Fruit fly (Drosophila melanogaster) whole organism, embryonic: ENCODE data around the gene Muc11A.

ENCODE experiments used
- CG10431 ChIP-seq: fragments of 200-800 bp; sonication (Bioruptor generic); optimal IDR thresholded peaks from 3 replicates; lab custom pipeline; 2018; ENCODE audit warnings: missing biosample characterization, mild to moderate bottlenecking, missing genetic modification characterization
- CG10462 ChIP-seq: fragments of 200-800 bp; sonication (Bioruptor generic); optimal IDR thresholded peaks from 2 replicates; lab custom pipeline; 2016; ENCODE audit warnings: missing biosample characterization, missing genetic modification characterization
- CG11093 ChIP-seq: fragments of 200-800 bp; sonication (Bioruptor generic); IDR thresholded peaks from 3 replicates; pipeline ENCODE4 v1.3.6; 2022; ENCODE audit warnings: missing biosample characterization, missing genetic modification characterization
- CG1233 ChIP-seq: fragments of 200-800 bp; sonication (Bioruptor generic); optimal IDR thresholded peaks from 4 replicates; lab custom pipeline; 2018; ENCODE audit warnings: missing biosample characterization, mild to moderate bottlenecking, missing genetic modification characterization
- CG13424 ChIP-seq: fragments of 200-800 bp; sonication (Bioruptor generic); optimal IDR thresholded peaks from 2 replicates; lab custom pipeline; 2019; ENCODE audit warnings: missing biosample characterization, mild to moderate bottlenecking, missing genetic modification characterization, moderate library complexity
- CG14441 ChIP-seq: fragments of 200-800 bp; sonication (Bioruptor generic); IDR thresholded peaks from 2 replicates; pipeline ENCODE4 v1.3.6; 2022; ENCODE audit warnings: missing biosample characterization, missing genetic modification characterization
- CG1529 ChIP-seq: fragments of 200-800 bp; sonication (Bioruptor generic); optimal IDR thresholded peaks from 3 replicates; lab custom pipeline; 2018; ENCODE audit warnings: missing biosample characterization, missing genetic modification characterization
- CG15479 ChIP-seq: fragments of 200-800 bp; sonication (Bioruptor generic); optimal IDR thresholded peaks from 3 replicates; lab custom pipeline; 2019; ENCODE audit warnings: missing biosample characterization, mild to moderate bottlenecking, missing genetic modification characterization, moderate library complexity
- CG17612 ChIP-seq: fragments of 200-800 bp; sonication (Bioruptor generic); IDR thresholded peaks from 2 replicates; pipeline ENCODE4 v1.3.6; 2022; ENCODE audit warnings: missing biosample characterization, missing genetic modification characterization
- CG2889 ChIP-seq: fragments of 200-800 bp; sonication (Bioruptor generic); IDR thresholded peaks from 3 replicates; pipeline ENCODE4 v1.3.6; 2022; ENCODE audit warnings: missing biosample characterization, missing genetic modification characterization
- CG32532 ChIP-seq: fragments of 200-800 bp; sonication (Bioruptor generic); IDR thresholded peaks from 2 replicates; pipeline ENCODE4 v1.3.6; 2022; ENCODE audit warnings: missing biosample characterization, missing genetic modification characterization
- CG43689 ChIP-seq: fragments of 200-800 bp; sonication (Bioruptor generic); IDR thresholded peaks from 2 replicates; pipeline ENCODE4 v1.3.6; 2022; ENCODE audit warnings: missing biosample characterization, missing genetic modification characterization
- CG4854 ChIP-seq: fragments of 200-800 bp; sonication (Bioruptor generic); optimal IDR thresholded peaks from 2 replicates; lab custom pipeline; 2016; ENCODE audit warnings: missing biosample characterization, missing genetic modification characterization, inconsistent platforms
- CG5245 ChIP-seq: fragments of 200-800 bp; sonication (Bioruptor generic); optimal IDR thresholded peaks from 3 replicates; lab custom pipeline; 2016; ENCODE audit warnings: missing biosample characterization, missing genetic modification characterization
- CG7987 ChIP-seq: fragments of 200-800 bp; sonication (Bioruptor generic); optimal IDR thresholded peaks from 2 replicates; lab custom pipeline; 2018; ENCODE audit warnings: missing biosample characterization, mild to moderate bottlenecking, missing genetic modification characterization, moderate library complexity
- CG9437 ChIP-seq: fragments of 200-800 bp; sonication (Bioruptor generic); optimal IDR thresholded peaks from 2 replicates; lab custom pipeline; 2018; ENCODE audit warnings: missing biosample characterization, mild to moderate bottlenecking, missing genetic modification characterization
- Ets65A ChIP-seq: fragments of 200-800 bp; sonication (Bioruptor generic); peaks from one replicate; lab custom pipeline; 2016; ENCODE audit warnings: missing biosample characterization, missing genetic modification characterization
- GATAe ChIP-seq: fragments of 200-800 bp; sonication (Bioruptor generic); conservative IDR thresholded peaks from 2 replicates; pipeline ENCODE4 v1.3.6; 2022; ENCODE audit warnings: missing biosample characterization, missing genetic modification characterization
- Gsc ChIP-seq: fragments of 200-800 bp; sonication (Bioruptor generic); IDR thresholded peaks from 2 replicates; pipeline ENCODE4 v1.3.6; 2022; ENCODE audit warnings: missing biosample characterization, missing genetic modification characterization
- Hsf ChIP-seq: fragments of 200-800 bp; sonication (Bioruptor generic); optimal IDR thresholded peaks from 3 replicates; lab custom pipeline; 2016; ENCODE audit warnings: missing biosample characterization, missing genetic modification characterization
- Jarid2 ChIP-seq: fragments of 200-800 bp; sonication (Bioruptor generic); optimal IDR thresholded peaks from 3 replicates; lab custom pipeline; 2017; ENCODE audit warnings: mild to moderate bottlenecking, missing biosample characterization, missing genetic modification reagents, missing genetic modification characterization
- Med ChIP-seq: fragments of 200-800 bp; sonication (Bioruptor generic); peaks from one replicate; lab custom pipeline; 2016; ENCODE audit warnings: missing biosample characterization, missing genetic modification characterization, mild to moderate bottlenecking, inconsistent platforms, moderate library complexity
- NFAT ChIP-seq: fragments of 200-800 bp; sonication (Bioruptor generic); IDR thresholded peaks from 2 replicates; pipeline ENCODE4 v1.3.6; 2022; ENCODE audit warnings: missing biosample characterization, missing genetic modification characterization
- Opbp ChIP-seq: fragments of 200-800 bp; sonication (Bioruptor generic); IDR thresholded peaks from 3 replicates; pipeline ENCODE4 v1.3.6; 2022; ENCODE audit warnings: missing biosample characterization, missing genetic modification characterization; ENCODE audit not compliant: partially characterized antibody
- Optix ChIP-seq: fragments of 200-800 bp; sonication (Bioruptor generic); IDR thresholded peaks from 3 replicates; pipeline ENCODE4 v1.3.6; 2022; ENCODE audit warnings: missing biosample characterization, missing genetic modification characterization
- Side ChIP-seq: fragments of 200-800 bp; sonication (Bioruptor generic); optimal IDR thresholded peaks from 2 replicates; lab custom pipeline; 2016; ENCODE audit warnings: missing biosample characterization, missing genetic modification characterization
- Sin3A ChIP-seq: fragments of >200 bp; optimal IDR thresholded peaks from 2 replicates; lab custom pipeline; 2018
- Six4 ChIP-seq: fragments of 200-800 bp; sonication (Bioruptor generic); optimal IDR thresholded peaks from 2 replicates; lab custom pipeline; 2016; ENCODE audit warnings: missing biosample characterization, missing genetic modification characterization
- abd-A ChIP-seq: fragments of 200-800 bp; sonication (Bioruptor generic); optimal IDR thresholded peaks from 3 replicates; lab custom pipeline; 2019; ENCODE audit warnings: missing biosample characterization, mild to moderate bottlenecking, missing genetic modification characterization, moderate library complexity
- bowl ChIP-seq: fragments of 200-800 bp; sonication (Bioruptor generic); IDR thresholded peaks from 2 replicates; pipeline ENCODE4 v1.3.6; 2022; ENCODE audit warnings: missing biosample characterization, missing genetic modification characterization
- corto ChIP-seq: fragments of 200-800 bp; sonication (Bioruptor generic); optimal IDR thresholded peaks from 2 replicates; lab custom pipeline; 2016; ENCODE audit warnings: missing biosample characterization, mild to moderate bottlenecking, missing genetic modification characterization, moderate library complexity
- crol ChIP-seq: fragments of 200-800 bp; sonication (Bioruptor generic); IDR thresholded peaks from 2 replicates; pipeline ENCODE4 v1.3.6; 2022; ENCODE audit warnings: missing biosample characterization, missing genetic modification characterization
- fru ChIP-seq: fragments of >200 bp; optimal IDR thresholded peaks from 2 replicates; lab custom pipeline; 2017
- gcm2 ChIP-seq: fragments of 200-800 bp; sonication (Bioruptor generic); optimal IDR thresholded peaks from 2 replicates; lab custom pipeline; 2016; ENCODE audit warnings: missing biosample characterization, missing genetic modification characterization
- hb ChIP-seq: fragments of 200-800 bp; sonication (Bioruptor generic); IDR thresholded peaks from 3 replicates; pipeline ENCODE4 v1.3.6; 2022; ENCODE audit warnings: missing biosample characterization, missing genetic modification characterization; ENCODE audit not compliant: partially characterized antibody
- her ChIP-seq: fragments of 200-800 bp; sonication (Bioruptor generic); optimal IDR thresholded peaks from 2 replicates; lab custom pipeline; 2016; ENCODE audit warnings: missing biosample characterization, missing genetic modification characterization
- ind ChIP-seq: fragments of 200-800 bp; sonication (Bioruptor generic); optimal IDR thresholded peaks from 3 replicates; lab custom pipeline; 2016; ENCODE audit warnings: missing biosample characterization, missing genetic modification characterization
- insv ChIP-seq, 2 experiments: fragments of 200-800 bp; sonication (Bioruptor generic); optimal IDR thresholded peaks; 3 replicates each; lab custom pipeline; 2016 to 2018; ENCODE audit warnings: missing biosample characterization in 2 of 2, missing genetic modification characterization in 2 of 2
- knrl ChIP-seq: fragments of 200-800 bp; sonication (Bioruptor generic); IDR thresholded peaks from 3 replicates; pipeline ENCODE4 v1.3.6; 2022; ENCODE audit warnings: missing biosample characterization, missing genetic modification characterization; ENCODE audit not compliant: partially characterized antibody
- nerfin-2 ChIP-seq: fragments of 200-800 bp; sonication (Bioruptor generic); IDR thresholded peaks from 2 replicates; pipeline ENCODE4 v1.3.6; 2022; ENCODE audit warnings: missing biosample characterization, missing genetic modification characterization; ENCODE audit not compliant: partially characterized antibody
- nom ChIP-seq: fragments of 200-800 bp; sonication (Bioruptor generic); optimal IDR thresholded peaks from 2 replicates; lab custom pipeline; 2017; ENCODE audit warnings: missing biosample characterization, missing genetic modification characterization, mild to moderate bottlenecking, moderate library complexity, missing genetic modification reagents
- p53 ChIP-seq: fragments of 200-800 bp; sonication (Bioruptor generic); optimal IDR thresholded peaks from 2 replicates; lab custom pipeline; 2016; ENCODE audit warnings: missing biosample characterization, missing genetic modification characterization
- pb ChIP-seq: fragments of 200-800 bp; sonication (Bioruptor generic); optimal IDR thresholded peaks from 3 replicates; lab custom pipeline; 2016; ENCODE audit warnings: missing biosample characterization, missing genetic modification characterization
- sd ChIP-seq: fragments of 200-800 bp; sonication (Bioruptor generic); optimal IDR thresholded peaks from 3 replicates; lab custom pipeline; 2018; ENCODE audit warnings: missing biosample characterization, mild to moderate bottlenecking, missing genetic modification characterization, moderate library complexity
- sens-2 ChIP-seq: fragments of 200-800 bp; sonication (Bioruptor generic); IDR thresholded peaks from 2 replicates; pipeline ENCODE4 v1.3.6; 2022; ENCODE audit warnings: missing biosample characterization, missing genetic modification characterization
- toy ChIP-seq: fragments of 200-800 bp; sonication (Bioruptor generic); IDR thresholded peaks from 2 replicates; pipeline ENCODE4 v1.3.6; 2022; ENCODE audit warnings: missing biosample characterization, missing genetic modification characterization

The Muc11A gene

dm6 chrX:12012149-12013097 is 47.2 kb upstream of the Muc11A start, which contains the start of the genes CG1492 and regucalcin (continued):
- TF ChIP-seq CG4854 (no peak), gcm2 (GFP tag; lab: Kevin White, UChicago) (no peak), Gsc (GFP tag; lab: Robert Waterston, UW) (no peak), CG10431 (GFP tag; lab: Kevin White, UChicago) (no peak), sd (no peak), abd-A (tag; lab: Kevin White, UChicago) (peak; percentile 72), sens-2 (GFP tag; lab: Robert Waterston, UW) (no peak), Ets65A (GFP tag; lab: Kevin White, UChicago) (no peak), CG10462 (GFP tag; lab: Kevin White, UChicago) (no peak), Hsf (no peak), CG32532 (no peak)

DNA sequence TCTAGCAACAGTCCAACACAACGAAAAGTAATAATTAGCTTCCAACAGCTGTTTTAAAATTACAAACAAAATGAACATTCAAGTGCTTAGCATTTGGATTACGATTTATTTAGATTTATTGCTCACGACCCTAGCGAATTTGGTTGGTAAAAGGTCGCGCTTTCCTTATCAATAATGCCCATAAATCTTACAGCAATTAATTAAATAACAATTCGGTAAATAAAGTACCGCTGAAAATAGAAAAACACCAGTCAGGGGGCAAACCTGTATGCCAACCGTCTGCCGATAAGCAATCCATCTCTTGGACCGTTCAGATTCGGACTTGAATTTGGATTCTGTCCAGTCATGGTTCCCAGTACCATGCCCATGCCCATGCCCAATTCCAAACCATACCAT is 46.5 kb upstream of the Muc11A start:
- TF ChIP-seq nom (peak; percentile 29), bowl (no peak)

DNA sequence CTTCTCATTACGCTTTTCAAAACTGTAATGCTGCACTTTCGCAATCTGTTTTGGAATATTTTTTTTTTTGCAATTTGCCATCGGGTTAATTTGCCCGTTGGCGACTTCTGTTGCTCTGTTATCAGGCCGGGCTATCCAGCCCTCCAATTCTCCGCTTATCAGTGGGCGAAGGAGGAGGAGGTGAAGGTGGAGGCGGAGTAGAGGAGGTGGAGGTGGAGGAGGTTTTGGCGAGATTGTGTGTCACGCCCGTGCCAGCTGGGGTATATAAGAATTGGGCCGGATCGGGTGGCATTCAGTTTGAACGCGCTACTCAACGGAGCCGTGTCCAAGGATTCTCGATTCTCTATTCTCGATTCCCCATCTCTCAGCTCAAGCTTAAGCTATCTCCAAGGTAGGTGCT is 45.5 kb upstream of the Muc11A start:
- TF ChIP-seq corto (no peak), CG15479 (GFP tag; lab: Kevin White, UChicago) (no peak), GATAe (peak; percentile 78), CG7987 (peak; percentile 20), CG17612 (no peak), crol (GFP tag; lab: Robert Waterston, UW) (peak; percentile 78), NFAT (0 out of 2 replicates have a peak, but pooled peaks have one; percentile 10), Ets65A (GFP tag; lab: Kevin White, UChicago) (peak; percentile 42)

- TF ChIP-seq toy (GFP tag; lab: Robert Waterston, UW) (no peak), Opbp (GFP tag; lab: Robert Waterston, UW) (no peak), CG1233 (GFP tag; lab: Kevin White, UChicago) (no peak), abd-A (tag; lab: Kevin White, UChicago) (no peak), CG9437 (peak; percentile 4), Sin3A (no peak), CG2889 (GFP tag; lab: Robert Waterston, UW) (no peak), Side (GFP tag; lab: Kevin White, UChicago) (no peak), Jarid2 (GFP tag; lab: Kevin White, UChicago) (no peak), p53 (GFP tag; lab: Kevin White, UChicago) (no peak), CG43689 (GFP tag; lab: Robert Waterston, UW) (no peak), CG5245 (peak; percentile 25), ind (GFP tag; lab: Kevin White, UChicago) (no peak), Optix (GFP tag; lab: Robert Waterston, UW) (0 out of 3 replicates have a peak, but pooled peaks have one; percentile 9), CG1529 (no peak), CG13424 (tag; lab: Kevin White, UChicago) (peak; percentile 28), her (GFP tag; lab: Kevin White, UChicago) (no peak), insv (GFP tag; optimal IDR thresholded peaks at IDR 0.05; lab: Kevin White, UChicago) (no peak), fru (lab: Kevin White, UChicago) (no peak), nerfin-2 (no peak), pb (GFP tag; lab: Kevin White, UChicago) (no peak), Med (GFP tag; lab: Kevin White, UChicago) (peak; percentile 82), sd (no peak), hb (GFP tag; lab: Robert Waterston, UW) (no peak), Six4 (no peak), knrl (no peak), CG14441 (GFP tag; lab: Robert Waterston, UW) (peak; percentile 59), CG11093 (GFP tag; lab: Robert Waterston, UW) (no peak)
These were observed 44.7 kb upstream of the Muc11A start for dm6 chrX:12014800-12015389.
